Worm (Caenorhabditis elegans) whole organism, L4 larva: ENCODE measurements around the gene ddo-2.
A peak's percentile ranks its signal among the peaks of the same experiment; 100 is the strongest.

ENCODE experiments used
- D1046.2 ChIP-seq: fragments of 200-800 bp; sonication (Bioruptor generic); IDR thresholded peaks from 2 replicates; pipeline ENCODE4 v1.3.6; 2022; ENCODE audit warnings: missing genetic modification characterization, missing compliant biosample characterization
- F26F4.8 ChIP-seq: fragments of 200-800 bp; sonication (Bioruptor generic); conservative IDR thresholded peaks from 2 replicates; pipeline ENCODE4 v1.3.6; 2022; ENCODE audit warnings: missing genetic modification characterization, missing compliant biosample characterization
- F44E2.7 ChIP-seq: fragments of 200-800 bp; sonication (Bioruptor generic); IDR thresholded peaks from 2 replicates; pipeline ENCODE4 v2.1.2; 2022; ENCODE audit warnings: missing genetic modification characterization, missing compliant biosample characterization
- R02D3.7 ChIP-seq: fragments of 150-350 bp; sonication (generic microtip); optimal IDR thresholded peaks from 3 replicates; lab custom pipeline; 2014; ENCODE audit warnings: missing biosample characterization, missing genetic modification characterization
- Y105C5A.15 ChIP-seq: fragments of 200-800 bp; sonication (Bioruptor generic); IDR thresholded peaks from 2 replicates; pipeline ENCODE4 v1.3.6; 2022; ENCODE audit warnings: missing genetic modification characterization, missing compliant biosample characterization
- Y75B8A.6 ChIP-seq: fragments of 200-800 bp; sonication (Bioruptor generic); IDR thresholded peaks from 2 replicates; pipeline ENCODE4 v1.3.6; 2022; ENCODE audit warnings: missing genetic modification reagents, missing genetic modification characterization, missing compliant biosample characterization
- ZK337.2 ChIP-seq: fragments of 200-800 bp; sonication (Bioruptor generic); IDR thresholded peaks from 2 replicates; pipeline ENCODE4 v1.3.6; 2022; ENCODE audit warnings: missing genetic modification reagents, missing genetic modification characterization, missing compliant biosample characterization
- aha-1 ChIP-seq: fragments of 150-350 bp; peaks from one replicate; lab custom pipeline; 2014; ENCODE audit warnings: missing biosample characterization, missing genetic modification characterization
- aly-2 ChIP-seq: sonication (generic microtip); optimal IDR thresholded peaks from 2 replicates; lab custom pipeline; 2018; ENCODE audit warnings: missing biosample characterization, missing genetic modification characterization
- ama-1 ChIP-seq: fragments of 150-350 bp; optimal IDR thresholded peaks from 2 replicates; lab custom pipeline; 2014; ENCODE audit warnings: inconsistent platforms, mixed read lengths
- ceh-28 ChIP-seq: fragments of 150-350 bp; optimal IDR thresholded peaks from 2 replicates; lab custom pipeline; 2014; ENCODE audit warnings: missing biosample characterization, missing genetic modification reagents, missing genetic modification characterization
- ceh-82 ChIP-seq: sonication (generic microtip); optimal IDR thresholded peaks from 2 replicates; lab custom pipeline; 2017; ENCODE audit warnings: missing biosample characterization, missing genetic modification characterization
- ctbp-1 ChIP-seq: fragments of 200-800 bp; sonication (Bioruptor generic); IDR thresholded peaks from 2 replicates; pipeline ENCODE4 v1.3.6; 2022; ENCODE audit warnings: missing genetic modification reagents, missing genetic modification characterization, missing compliant biosample characterization
- daf-12 ChIP-seq: fragments of 150-350 bp; optimal IDR thresholded peaks from 2 replicates; lab custom pipeline; 2014; ENCODE audit warnings: missing biosample characterization, missing genetic modification reagents, missing genetic modification characterization
- daf-8 ChIP-seq: fragments of 200-800 bp; sonication (Bioruptor generic); IDR thresholded peaks from 2 replicates; pipeline ENCODE4 v1.3.6; 2022; ENCODE audit warnings: missing genetic modification characterization, missing compliant biosample characterization
- dmd-8 ChIP-seq: fragments of 200-800 bp; sonication (Bioruptor generic); IDR thresholded peaks from 2 replicates; pipeline ENCODE4 v1.3.6; 2022; ENCODE audit warnings: missing genetic modification characterization, missing compliant biosample characterization
- duxl-1 ChIP-seq: sonication (generic microtip); optimal IDR thresholded peaks from 2 replicates; lab custom pipeline; 2016; ENCODE audit warnings: mild to moderate bottlenecking, missing genetic modification characterization, moderate library complexity, missing compliant biosample characterization; ENCODE audit not compliant: poor library complexity
- dve-1 ChIP-seq: sonication (generic microtip); optimal IDR thresholded peaks from 2 replicates; lab custom pipeline; 2017; ENCODE audit warnings: antibody characterized with exemption, mild to moderate bottlenecking, missing genetic modification characterization, missing compliant biosample characterization; ENCODE audit not compliant: insufficient read depth
- hlh-11 ChIP-seq: fragments of 200-800 bp; sonication (Bioruptor generic); optimal IDR thresholded peaks from 2 replicates; lab custom pipeline; 2018; ENCODE audit warnings: mild to moderate bottlenecking, missing genetic modification characterization, missing compliant biosample characterization
- hlh-30 ChIP-seq: sonication (generic microtip); optimal IDR thresholded peaks from 2 replicates; lab custom pipeline; 2017; ENCODE audit warnings: antibody characterized with exemption, mild to moderate bottlenecking, missing genetic modification characterization, missing compliant biosample characterization; ENCODE audit not compliant: insufficient read depth
- jun-1 ChIP-seq: fragments of 150-350 bp; optimal IDR thresholded peaks from 2 replicates; lab custom pipeline; 2014; ENCODE audit warnings: missing biosample characterization, missing genetic modification reagents, missing genetic modification characterization
- lim-7 ChIP-seq: fragments of 200-800 bp; sonication (Bioruptor generic); IDR thresholded peaks from 2 replicates; pipeline ENCODE4 v1.3.6; 2022; ENCODE audit warnings: missing genetic modification characterization, missing compliant biosample characterization
- lin-15B ChIP-seq: fragments of 150-350 bp; sonication (generic microtip); optimal IDR thresholded peaks from 3 replicates; lab custom pipeline; 2014; ENCODE audit warnings: missing biosample characterization, missing genetic modification characterization
- lin-38 ChIP-seq: fragments of 200-800 bp; sonication (Bioruptor generic); IDR thresholded peaks from 2 replicates; pipeline ENCODE4 v1.3.6; 2022; ENCODE audit warnings: missing genetic modification reagents, missing genetic modification characterization, missing compliant biosample characterization
- lir-3 ChIP-seq: sonication (generic microtip); optimal IDR thresholded peaks from 2 replicates; lab custom pipeline; 2016; ENCODE audit warnings: mild to moderate bottlenecking, missing genetic modification characterization, missing compliant biosample characterization
- lsy-2 ChIP-seq, 2 experiments: fragments of 150-350 bp in 1 of 2; sonication (generic microtip) in 1 of 2; optimal IDR thresholded peaks; 2 replicates each; lab custom pipeline; 2014 to 2017; ENCODE audit warnings: missing biosample characterization in 2 of 2, missing genetic modification characterization in 2 of 2
- mep-1 ChIP-seq: fragments of 150-350 bp; sonication (generic microtip); optimal IDR thresholded peaks from 3 replicates; lab custom pipeline; 2014; ENCODE audit warnings: missing biosample characterization, missing genetic modification characterization
- mes-2 ChIP-seq: sonication (generic microtip); optimal IDR thresholded peaks from 2 replicates; lab custom pipeline; 2016; ENCODE audit warnings: missing genotype, mild to moderate bottlenecking, missing genetic modification characterization, missing compliant biosample characterization; ENCODE audit not compliant: poor library complexity, severe bottlenecking
- mxl-3 ChIP-seq: fragments of 200-800 bp; sonication (Bioruptor generic); optimal IDR thresholded peaks from 2 replicates; lab custom pipeline; 2018; ENCODE audit warnings: mild to moderate bottlenecking, missing genetic modification characterization, missing compliant biosample characterization
- nhr-11 ChIP-seq: fragments of 150-350 bp; optimal IDR thresholded peaks from 2 replicates; lab custom pipeline; 2014; ENCODE audit warnings: missing biosample characterization, missing genetic modification characterization
- nhr-25 ChIP-seq: sonication (generic microtip); optimal IDR thresholded peaks from 2 replicates; lab custom pipeline; 2017; ENCODE audit warnings: missing genetic modification characterization, mild to moderate bottlenecking, missing compliant biosample characterization, antibody characterized with exemption, moderate library complexity, borderline replicate concordance; ENCODE audit not compliant: insufficient read depth
- nhr-28 ChIP-seq: fragments of 150-350 bp; optimal IDR thresholded peaks from 2 replicates; lab custom pipeline; 2014; ENCODE audit warnings: missing biosample characterization, missing genetic modification characterization
- nhr-76 ChIP-seq: fragments of 150-350 bp; optimal IDR thresholded peaks from 2 replicates; lab custom pipeline; 2014; ENCODE audit warnings: missing biosample characterization, missing genetic modification characterization
- pqm-1 ChIP-seq: sonication (generic microtip); optimal IDR thresholded peaks from 2 replicates; lab custom pipeline; 2017; ENCODE audit warnings: missing biosample characterization, missing genetic modification characterization
- saeg-2 ChIP-seq: fragments of 200-800 bp; sonication (Bioruptor generic); IDR thresholded peaks from 2 replicates; pipeline ENCODE4 v1.3.6; 2022; ENCODE audit warnings: missing genetic modification reagents, missing genetic modification characterization, missing compliant biosample characterization
- snpc-1.2 ChIP-seq: fragments of 200-800 bp; sonication (Bioruptor generic); IDR thresholded peaks from 2 replicates; pipeline ENCODE4 v1.3.6; 2022; ENCODE audit warnings: missing genetic modification reagents, missing genetic modification characterization, missing compliant biosample characterization
- spr-1 ChIP-seq: sonication (generic microtip); optimal IDR thresholded peaks from 2 replicates; lab custom pipeline; 2016; ENCODE audit warnings: mild to moderate bottlenecking, missing genetic modification characterization, missing compliant biosample characterization
- tag-97 ChIP-seq: fragments of 200-800 bp; sonication (Bioruptor generic); IDR thresholded peaks from 2 replicates; pipeline ENCODE4 v1.3.6; 2022; ENCODE audit warnings: missing genetic modification characterization, missing compliant biosample characterization
- unc-130 ChIP-seq: sonication (generic microtip); optimal IDR thresholded peaks from 2 replicates; lab custom pipeline; 2016; ENCODE audit warnings: missing genetic modification reagents, missing genetic modification characterization, missing compliant biosample characterization
- unc-39 ChIP-seq: sonication (generic microtip); optimal IDR thresholded peaks from 2 replicates; lab custom pipeline; 2017; ENCODE audit warnings: missing biosample characterization, missing genetic modification characterization
- zfp-2 ChIP-seq: sonication (generic microtip); optimal IDR thresholded peaks from 2 replicates; lab custom pipeline; 2016; ENCODE audit warnings: mild to moderate bottlenecking, missing genetic modification characterization, missing compliant biosample characterization

ddo-2 gene

ce11 chrV:7434805-7435363 lies 621 bp downstream of the ddo-2 start (continued):
- TF ChIP-seq duxl-1 (tag; lab: Kevin White, UChicago) (peak; percentile 23), lsy-2 (tag; optimal IDR thresholded peaks at IDR 0.05; lab: Kevin White, UChicago) (peak in 1 of 2 experiments; percentile 68), zfp-2 (no peak), ama-1 (lab: Kevin White, UChicago) (peak; percentile 78), F26F4.8 (no peak), snpc-1.2 (GFP tag; lab: Robert Waterston, UW) (no peak), D1046.2 (GFP tag; lab: Robert Waterston, UW) (no peak), spr-1 (no peak), ZK337.2 (GFP tag; lab: Robert Waterston, UW) (no peak), aly-2 (tag; lab: Kevin White, UChicago) (no peak), lir-3 (no peak), dve-1 (peak; percentile 64), unc-39 (tag; lab: Kevin White, UChicago) (no peak), mes-2 (tag; lab: Kevin White, UChicago) (peak; percentile 38), lin-15B (no peak), ctbp-1 (GFP tag; lab: Robert Waterston, UW) (no peak), nhr-25 (tag; lab: Kevin White, UChicago) (no peak), tag-97 (GFP tag; lab: Robert Waterston, UW) (no peak), hlh-30 (tag; lab: Kevin White, UChicago) (peak; percentile 87), lin-38 (GFP tag; lab: Robert Waterston, UW) (no peak), ceh-28 (tag; lab: Kevin White, UChicago) (no peak), unc-130 (GFP tag; lab: Kevin White, UChicago) (no peak), ceh-82 (tag; lab: Kevin White, UChicago) (no peak), mxl-3 (GFP tag; lab: Kevin White, UChicago) (peak; percentile 63), Y75B8A.6 (GFP tag; lab: Robert Waterston, UW) (no peak), nhr-11 (tag; lab: Kevin White, UChicago) (peak; percentile 32), mep-1 (tag; lab: Kevin White, UChicago) (peak; percentile 35), lim-7 (no peak), hlh-11 (tag; lab: Kevin White, UChicago) (peak; percentile 79), jun-1 (tag; lab: Kevin White, UChicago) (no peak), dmd-8 (GFP tag; lab: Robert Waterston, UW) (no peak), nhr-28 (tag; lab: Kevin White, UChicago) (peak; percentile 44), saeg-2 (no peak), F44E2.7 (GFP tag; lab: Robert Waterston, UW) (no peak), daf-8 (GFP tag; lab: Robert Waterston, UW) (no peak), daf-12 (tag; lab: Kevin White, UChicago) (no peak), pqm-1 (no peak), nhr-76 (tag; lab: Kevin White, UChicago) (no peak), R02D3.7 (tag; lab: Kevin White, UChicago) (no peak), aha-1 (tag; lab: Kevin White, UChicago) (no peak), Y105C5A.15 (GFP tag; lab: Robert Waterston, UW) (no peak)
